Worm (Caenorhabditis elegans): Measurements from ENCODE around the gene fip-1.
A peak's percentile ranks its signal among the peaks of the same experiment; 100 is the strongest.

The fip-1 gene

ce11 chrIII:8689655-8690054 lies 50.1 kb downstream of the fip-1 start, which contains the start of gene B0303.4:
TSS of gene B0303.4 (plus strand) at chrIII:8689850.
- no peak for TF ChIP-seq daf-19 (GFP tag; conservative IDR thresholded peaks at IDR 0.05)
- no peak for TF ChIP-seq lim-7 (GFP tag; IDR thresholded peaks at IDR 0.05)
- no peak for TF ChIP-seq nhr-48 (tag; optimal IDR thresholded peaks at IDR 0.05)
- no peak for TF ChIP-seq D1046.2 (GFP tag; IDR thresholded peaks at IDR 0.05)
- TF ChIP-seq nhr-28 (tag; optimal IDR thresholded peaks at IDR 0.05), result peak; percentile 65
- no peak for TF ChIP-seq zip-11 (GFP tag; IDR thresholded peaks at IDR 0.05)
- TF ChIP-seq skn-1 (tag; optimal IDR thresholded peaks at IDR 0.05), result no peak
- no peak for TF ChIP-seq pha-4 (GFP tag; IDR thresholded peaks at IDR 0.05)
- peak; percentile 45 for TF ChIP-seq pha-4 (tag; optimal IDR thresholded peaks at IDR 0.05)
- peak in 1 of 2 experiments; percentile 78 for TF ChIP-seq lsy-2 (tag; optimal IDR thresholded peaks at IDR 0.05)
- no peak for TF ChIP-seq spr-1 (tag; optimal IDR thresholded peaks at IDR 0.05)
- TF ChIP-seq Y48G9A.11 (GFP tag; IDR thresholded peaks at IDR 0.05), result no peak
- TF ChIP-seq cey-2 (tag; optimal IDR thresholded peaks at IDR 0.05; ENCODE audit: borderline replicate concordance, insufficient read depth), result no peak
- 0 out of 2 replicates have a peak, but pooled peaks have one; percentile 28 for TF ChIP-seq lin-38 (GFP tag; IDR thresholded peaks at IDR 0.05)
- TF ChIP-seq ZK546.5 (tag; optimal IDR thresholded peaks at IDR 0.05), result no peak
- 0 out of 2 replicates have a peak, but pooled peaks have one; percentile 34 for TF ChIP-seq hmg-1.1 (GFP tag; IDR thresholded peaks at IDR 0.05)
- TF ChIP-seq lin-15B (tag; optimal IDR thresholded peaks at IDR 0.05), result no peak
- no peak for TF ChIP-seq attf-4 (tag; optimal IDR thresholded peaks at IDR 0.05)
- TF ChIP-seq unc-130 (GFP tag; optimal IDR thresholded peaks at IDR 0.05), result no peak
- no peak for TF ChIP-seq sdz-12 (GFP tag; optimal IDR thresholded peaks at IDR 0.05)
- TF ChIP-seq Y5F2A.4 (GFP tag; optimal IDR thresholded peaks at IDR 0.05), result no peak
- no peak for TF ChIP-seq T26A8.4 (GFP tag; IDR thresholded peaks at IDR 0.05)
- no peak for TF ChIP-seq unc-62 (GFP tag; optimal IDR thresholded peaks at IDR 0.05 in 1 of 2)
- no peak for TF ChIP-seq unc-62 (tag; optimal IDR thresholded peaks at IDR 0.05)
- no peak for TF ChIP-seq F37D6.2 (tag; optimal IDR thresholded peaks at IDR 0.05)
- TF ChIP-seq ceh-44 (GFP tag; IDR thresholded peaks at IDR 0.05), result no peak
- TF ChIP-seq Y105C5A.15 (GFP tag; IDR thresholded peaks at IDR 0.05), result no peak
- TF ChIP-seq jun-1 (tag; optimal IDR thresholded peaks at IDR 0.05), result no peak
- no peak for TF ChIP-seq php-3 (GFP tag; IDR thresholded peaks at IDR 0.05)
- no peak for TF ChIP-seq nhr-25 (tag; optimal IDR thresholded peaks at IDR 0.05; ENCODE audit: borderline replicate concordance, insufficient read depth)
- TF ChIP-seq ceh-20 (GFP tag; IDR thresholded peaks at IDR 0.05), result no peak
- no peak for TF ChIP-seq nhr-11 (tag; optimal IDR thresholded peaks at IDR 0.05)
- TF ChIP-seq daf-8 (GFP tag; IDR thresholded peaks at IDR 0.05), result no peak
- no peak for TF ChIP-seq dmd-8 (GFP tag; IDR thresholded peaks at IDR 0.05)
- TF ChIP-seq nhr-102 (tag; optimal IDR thresholded peaks at IDR 0.05), result no peak
- TF ChIP-seq nhr-237 (tag; optimal IDR thresholded peaks at IDR 0.05), result no peak
- no peak for TF ChIP-seq egl-43 (GFP tag; IDR thresholded peaks at IDR 0.05)
- no peak for TF ChIP-seq zfp-3 (GFP tag; conservative IDR thresholded peaks at IDR 0.05)
- TF ChIP-seq nhr-6 (tag; optimal IDR thresholded peaks at IDR 0.05), result no peak
- TF ChIP-seq vab-7 (GFP tag; IDR thresholded peaks at IDR 0.05), result no peak
- no peak for TF ChIP-seq lin-13 (GFP tag; optimal IDR thresholded peaks at IDR 0.05)
- TF ChIP-seq zfp-2 (tag; optimal IDR thresholded peaks at IDR 0.05), result no peak
- no peak for TF ChIP-seq snpc-1.2 (GFP tag; IDR thresholded peaks at IDR 0.05)
- no peak for TF ChIP-seq ces-1 (GFP tag; optimal IDR thresholded peaks at IDR 0.05)
- no peak for TF ChIP-seq nhr-41 (GFP tag; IDR thresholded peaks at IDR 0.05)
- TF ChIP-seq dmd-6 (GFP tag; IDR thresholded peaks at IDR 0.05), result no peak
- no peak for TF ChIP-seq madf-5 (GFP tag; IDR thresholded peaks at IDR 0.05)
- TF ChIP-seq R02D3.7 (tag; optimal IDR thresholded peaks at IDR 0.05), result no peak
- no peak for TF ChIP-seq lin-39 (tag; optimal IDR thresholded peaks at IDR 0.05)
- no peak for TF ChIP-seq gei-8 (GFP tag; optimal IDR thresholded peaks at IDR 0.05)
- no peak for TF ChIP-seq nhr-77 (tag; optimal IDR thresholded peaks at IDR 0.05)
- peak; percentile 41 for TF ChIP-seq rbr-2 (tag; optimal IDR thresholded peaks at IDR 0.05)
- TF ChIP-seq nhr-76 (tag; optimal IDR thresholded peaks at IDR 0.05), result no peak
